Fruit fly (Drosophila melanogaster): Measurements from ENCODE around the gene Tap42.

The Tap42 gene

dm6 chr2L:13368940-13369339 is 1.5 kb downstream of the Tap42 start, which contains the start of gene CG31855 (continued):
- TF ChIP-seq z (GFP tag; IDR thresholded peaks at IDR 0.05) (no peak), wek (GFP tag; optimal IDR thresholded peaks at IDR 0.05) (peak; percentile 22), CG10147 (GFP tag; optimal IDR thresholded peaks at IDR 0.05) (peak; percentile 66), CG12744 (GFP tag; optimal IDR thresholded peaks at IDR 0.05) (peak; percentile 63), CG13296 (GFP tag; optimal IDR thresholded peaks at IDR 0.05) (peak; percentile 89), sna (GFP tag; IDR thresholded peaks at IDR 0.05; ENCODE audit: partially characterized antibody) (no peak), lbe (GFP tag; optimal IDR thresholded peaks at IDR 0.05) (peak; percentile 81), CG1602 (GFP tag; optimal IDR thresholded peaks at IDR 0.05) (peak; percentile 73), CG33557 (GFP tag; optimal IDR thresholded peaks at IDR 0.05) (peak; percentile 67), CG18599 (GFP tag; optimal IDR thresholded peaks at IDR 0.05) (peak; percentile 86), Fer1 (GFP tag; optimal IDR thresholded peaks at IDR 0.05) (peak; percentile 85), CG17186 (GFP tag; optimal IDR thresholded peaks at IDR 0.05) (peak; percentile 13), CG11504 (tag; optimal IDR thresholded peaks at IDR 0.05) (peak; percentile 80), CG4360 (GFP tag; IDR thresholded peaks at IDR 0.05) (no peak), lilli (GFP tag; optimal IDR thresholded peaks at IDR 0.05) (peak; percentile 93), ranshi (GFP tag; IDR thresholded peaks at IDR 0.05) (peak; percentile 80), pho (GFP tag; optimal IDR thresholded peaks at IDR 0.05) (peak; percentile 74), YL-1 (GFP tag; optimal IDR thresholded peaks at IDR 0.05) (peak; percentile 79), CG13123 (GFP tag; optimal IDR thresholded peaks at IDR 0.05) (peak; percentile 82), NC2β (GFP tag; optimal IDR thresholded peaks at IDR 0.05) (peak; percentile 73), tio (GFP tag; optimal IDR thresholded peaks at IDR 0.05) (no peak), Sox102F (GFP tag; optimal IDR thresholded peaks at IDR 0.05) (peak; percentile 71), CG2678 (tag; optimal IDR thresholded peaks at IDR 0.05) (peak; percentile 81), hth (optimal IDR thresholded peaks at IDR 0.05) (no peak), bcd (GFP tag; optimal IDR thresholded peaks at IDR 0.05) (peak; percentile 75), br (optimal IDR thresholded peaks at IDR 0.05) (no peak), zen (tag; optimal IDR thresholded peaks at IDR 0.05) (peak; percentile 26), CTCF (GFP tag; optimal IDR thresholded peaks at IDR 0.05) (no peak), sens (GFP tag) (peak; percentile 96), fd102C (GFP tag; optimal IDR thresholded peaks at IDR 0.05) (peak; percentile 21), bsh (GFP tag; optimal IDR thresholded peaks at IDR 0.05) (peak; percentile 12 to 76), prd (optimal IDR thresholded peaks at IDR 0.05) (no peak), prd (GFP tag; IDR thresholded peaks at IDR 0.05) (peak; percentile 83), CG10979 (tag; optimal IDR thresholded peaks at IDR 0.05) (peak; percentile 70), CG10654 (GFP tag; optimal IDR thresholded peaks at IDR 0.05) (peak; percentile 76), dan (GFP tag; IDR thresholded peaks at IDR 0.05) (no peak), rib (GFP tag; IDR thresholded peaks at IDR 0.05) (peak; percentile 80), HLH3B (GFP tag; IDR thresholded peaks at IDR 0.05) (peak; percentile 82), dati (GFP tag; IDR thresholded peaks at IDR 0.05) (no peak), CG10565 (GFP tag; optimal IDR thresholded peaks at IDR 0.05) (peak; percentile 44), chif (GFP tag; optimal IDR thresholded peaks at IDR 0.05) (peak; percentile 66 to 73), CkIIα-i1 (GFP tag; IDR thresholded peaks at IDR 0.05) (no peak), CG7963 (GFP tag; IDR thresholded peaks at IDR 0.05; ENCODE audit: partially characterized antibody) (no peak), CG11398 (GFP tag; optimal IDR thresholded peaks at IDR 0.05) (no peak), Atf-2 (GFP tag; optimal IDR thresholded peaks at IDR 0.05) (peak; percentile 54), CG34422 (GFP tag; IDR thresholded peaks at IDR 0.05) (peak; percentile 87), Dip2 (GFP tag; IDR thresholded peaks at IDR 0.05) (no peak), hkb (optimal IDR thresholded peaks at IDR 0.05) (no peak), hkb (GFP tag; IDR thresholded peaks at IDR 0.05) (peak; percentile 79), Elba2 (GFP tag; optimal IDR thresholded peaks at IDR 0.05) (no peak), CG3065 (GFP tag; optimal IDR thresholded peaks at IDR 0.05) (peak; percentile 49), ara (GFP tag; IDR thresholded peaks at IDR 0.05) (peak; percentile 62; the same call in 1 of the 2 replicates), Gug (GFP tag; IDR thresholded peaks at IDR 0.05) (peak; percentile 77)
